Fruit fly (Drosophila melanogaster): ENCODE results near the gene r-cup.

DNA sequence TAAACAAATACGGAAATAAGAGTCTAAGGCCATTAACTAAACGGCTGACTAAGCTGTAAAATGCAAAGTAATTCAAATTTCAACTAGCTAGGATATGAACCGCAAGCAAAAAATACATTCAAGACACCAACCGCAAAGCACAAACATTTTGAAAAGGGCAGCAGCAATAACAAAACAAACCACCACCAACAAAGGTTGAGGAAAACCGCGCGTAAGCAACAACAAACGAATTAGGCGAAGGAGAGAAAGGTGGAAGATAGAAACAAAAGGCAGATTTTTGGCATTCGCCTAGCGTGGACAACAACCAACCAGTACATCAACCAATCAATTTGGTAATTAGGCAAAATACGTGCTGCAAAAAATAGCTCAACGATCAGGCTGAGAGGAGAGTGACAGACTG is 34.9 kb upstream of the r-cup start:
- TF ChIP-seq Pif1A (GFP tag; optimal IDR thresholded peaks at IDR 0.05) (no peak), Snoo (tag; optimal IDR thresholded peaks at IDR 0.05) (no peak), CG32121 (GFP tag; IDR thresholded peaks at IDR 0.05) (no peak), CG34367 (tag; optimal IDR thresholded peaks at IDR 0.05) (no peak), rn (GFP tag; IDR thresholded peaks at IDR 0.05) (no peak), CG14655 (GFP tag; optimal IDR thresholded peaks at IDR 0.05) (no peak), CG17806 (tag; optimal IDR thresholded peaks at IDR 0.05) (no peak), CG8301 (tag; optimal IDR thresholded peaks at IDR 0.05) (no peak), D1 (tag; optimal IDR thresholded peaks at IDR 0.05) (no peak), CG10348 (GFP tag; IDR thresholded peaks at IDR 0.05) (no peak), CG9948 (tag; optimal IDR thresholded peaks at IDR 0.05) (no peak), Pif1B (GFP tag; optimal IDR thresholded peaks at IDR 0.05) (no peak), CG4496 (GFP tag; IDR thresholded peaks at IDR 0.05) (no peak), CG13204 (GFP tag; optimal IDR thresholded peaks at IDR 0.05) (no peak)

All from whole organism, pupa.